Fruit fly (Drosophila melanogaster) whole organism, embryonic: ENCODE measurements around the gene Wdr59.

Experiments used
- B-H1 ChIP-seq: fragments of 200-800 bp; sonication (Bioruptor generic); IDR thresholded peaks from 3 replicates; pipeline ENCODE4 v1.3.6; 2022; ENCODE audit warnings: missing biosample characterization, missing genetic modification characterization
- CG10654 ChIP-seq: fragments of 200-800 bp; sonication (Bioruptor generic); optimal IDR thresholded peaks from 2 replicates; lab custom pipeline; 2016; ENCODE audit warnings: missing biosample characterization, missing genetic modification characterization
- CG12299 ChIP-seq: fragments of 200-800 bp; sonication (Bioruptor generic); optimal IDR thresholded peaks from 2 replicates; lab custom pipeline; 2018; ENCODE audit warnings: missing biosample characterization, mild to moderate bottlenecking, missing genetic modification characterization
- CHES-1-like ChIP-seq: fragments of 200-800 bp; sonication (Bioruptor generic); optimal IDR thresholded peaks from 2 replicates; lab custom pipeline; 2016; ENCODE audit warnings: missing biosample characterization, missing genetic modification characterization
- Trl ChIP-seq, 3 experiments: fragments of >200 bp in 2 of 3; fragments of 200-800 bp in 1 of 3; sonication (Bioruptor generic) in 1 of 3; optimal IDR thresholded peaks; 2 replicates in 1 of 3; 3 replicates in 2 of 3; lab custom pipeline; 2016 to 2017; ENCODE audit warnings: missing biosample characterization in 1 of 3, missing genetic modification characterization in 1 of 3
- ara ChIP-seq: fragments of 200-800 bp; sonication (Bioruptor generic); IDR thresholded peaks from 2 replicates; pipeline ENCODE4 v1.3.6; 2022; ENCODE audit warnings: missing biosample characterization, missing genetic modification characterization
- chinmo ChIP-seq: fragments of 200-800 bp; sonication (Bioruptor generic); IDR thresholded peaks from 4 replicates; pipeline ENCODE4 v1.3.6; 2022; ENCODE audit warnings: missing biosample characterization, missing genetic modification characterization; ENCODE audit not compliant: partially characterized antibody
- dm ChIP-seq: fragments of 200-800 bp; sonication (Bioruptor generic); optimal IDR thresholded peaks from 3 replicates; lab custom pipeline; 2016; ENCODE audit warnings: missing biosample characterization, missing genetic modification characterization

DNA sequence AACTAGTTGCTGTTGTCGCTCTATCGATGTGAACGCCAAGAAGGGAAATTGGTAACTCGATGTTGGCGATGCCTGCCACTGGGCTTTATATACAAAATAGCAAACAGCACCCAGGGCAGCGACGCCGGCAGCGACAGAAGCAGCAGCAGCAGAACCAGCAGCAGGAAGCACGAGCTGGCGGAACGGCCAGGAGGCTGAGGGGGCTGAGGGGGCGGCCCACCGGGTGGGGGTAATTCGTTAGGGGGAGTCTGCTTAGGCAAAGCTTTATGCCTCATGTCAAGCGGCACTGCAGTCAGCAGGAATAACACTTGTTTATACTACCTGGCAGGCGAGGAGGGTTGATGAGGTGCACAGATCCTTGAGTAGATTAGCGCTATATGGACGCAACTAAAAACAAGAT, 9.9 kb upstream of the Wdr59 start, which contains the start of gene AstC:
- TF ChIP-seq chinmo (GFP tag; lab: Robert Waterston, UW) (no peak), CG12299 (tag; lab: Kevin White, UChicago) (no peak), Trl (optimal IDR thresholded peaks at IDR 0.05; lab: Kevin White, UChicago) (no peak), Trl (GFP tag; optimal IDR thresholded peaks at IDR 0.05; lab: Kevin White, UChicago) (no peak), ara (GFP tag; lab: Robert Waterston, UW) (no peak), dm (GFP tag; lab: Kevin White, UChicago) (no peak), CHES-1-like (no peak), B-H1 (GFP tag; lab: Robert Waterston, UW) (no peak), CG10654 (GFP tag; lab: Kevin White, UChicago) (no peak)
